Worm (Caenorhabditis elegans): ENCODE results near the gene cyn-6.

- no peak for TF ChIP-seq sox-4 (tag; optimal IDR thresholded peaks at IDR 0.05)
- peak; percentile 18 for TF ChIP-seq unc-130 (tag; optimal IDR thresholded peaks at IDR 0.05)
- TF ChIP-seq ceh-8 (GFP tag; optimal IDR thresholded peaks at IDR 0.05), result no peak
- TF ChIP-seq egl-27 (tag; optimal IDR thresholded peaks at IDR 0.05), result no peak
- TF ChIP-seq unc-86 (tag; optimal IDR thresholded peaks at IDR 0.05), result no peak
- TF ChIP-seq fkh-10 (GFP tag; optimal IDR thresholded peaks at IDR 0.05), result no peak
Measured at ce11 chrIII:822546-823272, 49.5 kb downstream of the cyn-6 start, which contains the start of gene clec-149.
